Fruit fly (Drosophila melanogaster) Kc167 (cell line): ENCODE results near the gene snk.

Source experiments
- Myc ChIP-seq: fragments of >200 bp; optimal IDR thresholded peaks from 2 replicates; lab custom pipeline; 2017; ENCODE audit warnings: missing external identifiers
- Sin3A ChIP-seq: fragments of >200 bp; optimal IDR thresholded peaks from 2 replicates; lab custom pipeline; 2018; ENCODE audit warnings: missing external identifiers
- h ChIP-seq: fragments of >200 bp; optimal IDR thresholded peaks from 3 replicates; lab custom pipeline; 2018; ENCODE audit warnings: missing external identifiers
- insv ChIP-seq: fragments of >200 bp; optimal IDR thresholded peaks from 3 replicates; lab custom pipeline; 2018; ENCODE audit warnings: missing external identifiers
- psq ChIP-seq: fragments of >200 bp; optimal IDR thresholded peaks from 2 replicates; lab custom pipeline; 2017; ENCODE audit warnings: missing external identifiers
- ttk ChIP-seq: sonication (Bioruptor generic); optimal IDR thresholded peaks from 2 replicates; lab custom pipeline; 2017; ENCODE audit warnings: missing external identifiers

The snk gene

dm6 chr3R:13014168-13014881 lies 28.2 kb downstream of the snk start:
- TF ChIP-seq Myc (lab: Kevin White, UChicago): no peak
- TF ChIP-seq h (lab: Kevin White, UChicago): no peak
- no peak for TF ChIP-seq insv (lab: Kevin White, UChicago)
- TF ChIP-seq psq (lab: Kevin White, UChicago): no peak

- TF ChIP-seq insv (lab: Kevin White, UChicago): no peak
Measured at dm6 chr3R:13012990-13013389, 29.6 kb downstream of the snk start.

- no peak for TF ChIP-seq Myc (lab: Kevin White, UChicago)
- no peak for TF ChIP-seq insv (lab: Kevin White, UChicago)
- no peak for TF ChIP-seq psq (lab: Kevin White, UChicago)
- TF ChIP-seq h (lab: Kevin White, UChicago): no peak
- no peak for TF ChIP-seq ttk (lab: Kevin White, UChicago)
- TF ChIP-seq Sin3A (lab: Kevin White, UChicago): no peak
Measured at dm6 chr3R:13012351-13012750, 30.2 kb downstream of the snk start.

dm6 chr3R:13011621-13011963 lies 31.0 kb downstream of the snk start, which contains the start of gene CtBP:
TSS of gene CtBP (plus strand) at chr3R:13011649.
- TF ChIP-seq Sin3A (lab: Kevin White, UChicago) (no peak), h (lab: Kevin White, UChicago) (no peak), ttk (lab: Kevin White, UChicago) (no peak), insv (lab: Kevin White, UChicago) (no peak), Myc (lab: Kevin White, UChicago) (no peak), psq (lab: Kevin White, UChicago) (no peak)

- no peak for TF ChIP-seq psq (lab: Kevin White, UChicago)
- TF ChIP-seq insv (lab: Kevin White, UChicago): no peak
- TF ChIP-seq Sin3A (lab: Kevin White, UChicago): no peak
- TF ChIP-seq ttk (lab: Kevin White, UChicago): no peak
- TF ChIP-seq Myc (lab: Kevin White, UChicago): no peak
- TF ChIP-seq h (lab: Kevin White, UChicago): no peak
Measured at dm6 chr3R:13010905-13011620, 31.5 kb downstream of the snk start, which contains the start of gene CG8031. TSS of gene CG8031 (minus strand) at chr3R:13011310.

dm6 chr3R:13009595-13009994 lies 33.0 kb downstream of the snk start, which contains the start of gene CG11656:
TSS of gene CG11656 (plus strand) at chr3R:13009895.
- TF ChIP-seq Myc (lab: Kevin White, UChicago) (no peak), insv (lab: Kevin White, UChicago) (no peak), Sin3A (lab: Kevin White, UChicago) (no peak), psq (lab: Kevin White, UChicago) (no peak), h (lab: Kevin White, UChicago) (no peak), ttk (lab: Kevin White, UChicago) (no peak)

- TF ChIP-seq psq (lab: Kevin White, UChicago) (no peak), h (lab: Kevin White, UChicago) (no peak), Myc (lab: Kevin White, UChicago) (no peak), ttk (lab: Kevin White, UChicago) (no peak), insv (lab: Kevin White, UChicago) (no peak), Sin3A (lab: Kevin White, UChicago) (no peak)
Measured at dm6 chr3R:12998234-12998591, 44.4 kb downstream of the snk start.

dm6 chr3R:12997550-12998233 lies 44.9 kb downstream of the snk start, which contains the start of the genes CG17327, CG44194 and CG7518:
TSS of gene CG17327 (minus strand) at chr3R:12997726.
TSS of gene CG44194 (minus strand) at chr3R:12997726.
TSS of gene CG7518 (plus strand) at chr3R:12998089.
- TF ChIP-seq insv (lab: Kevin White, UChicago): no peak
- TF ChIP-seq h (lab: Kevin White, UChicago): no peak

dm6 chr3R:12995522-12995921 lies 47.0 kb downstream of the snk start, which contains the start of gene CG7488:
TSS of gene CG7488 (plus strand) at chr3R:12995620.
- TF ChIP-seq Sin3A (lab: Kevin White, UChicago) (no peak), insv (lab: Kevin White, UChicago) (no peak), ttk (lab: Kevin White, UChicago) (no peak), h (lab: Kevin White, UChicago) (no peak), Myc (lab: Kevin White, UChicago) (no peak), psq (lab: Kevin White, UChicago) (no peak)

dm6 chr3R:12995047-12995446 lies 47.5 kb downstream of the snk start, which contains the start of gene yellow-f2:
TSS of gene yellow-f2 (minus strand) at chr3R:12995147.
- no peak for TF ChIP-seq psq (lab: Kevin White, UChicago)
- no peak for TF ChIP-seq Sin3A (lab: Kevin White, UChicago)
- no peak for TF ChIP-seq ttk (lab: Kevin White, UChicago)
- no peak for TF ChIP-seq h (lab: Kevin White, UChicago)
- no peak for TF ChIP-seq Myc (lab: Kevin White, UChicago)
- TF ChIP-seq insv (lab: Kevin White, UChicago): no peak

dm6 chr3R:12993018-12993417 lies 49.6 kb downstream of the snk start, which contains the start of gene yellow-f:
TSS of gene yellow-f (minus strand) at chr3R:12993201.
- TF ChIP-seq Sin3A (lab: Kevin White, UChicago): no peak
- no peak for TF ChIP-seq insv (lab: Kevin White, UChicago)
- TF ChIP-seq psq (lab: Kevin White, UChicago): no peak
- no peak for TF ChIP-seq h (lab: Kevin White, UChicago)
- no peak for TF ChIP-seq Myc (lab: Kevin White, UChicago)
- no peak for TF ChIP-seq ttk (lab: Kevin White, UChicago)
